Worm (Caenorhabditis elegans) whole organism, early embryonic: ENCODE measurements around the gene B0545.4.

Experiments
- B0310.2 ChIP-seq: sonication (generic microtip); optimal IDR thresholded peaks from 2 replicates; lab custom pipeline; 2016; ENCODE audit warnings: mild to moderate bottlenecking, missing genetic modification characterization, missing compliant biosample characterization
- F13C5.2 ChIP-seq: sonication (generic microtip); optimal IDR thresholded peaks from 2 replicates; lab custom pipeline; 2017; ENCODE audit warnings: mild to moderate bottlenecking, missing genetic modification characterization, inconsistent platforms, missing compliant biosample characterization
- aly-1 ChIP-seq: sonication (generic microtip); optimal IDR thresholded peaks from 2 replicates; lab custom pipeline; 2016; ENCODE audit warnings: missing genetic modification characterization, missing compliant biosample characterization
- ama-1 ChIP-seq: fragments of 150-350 bp; optimal IDR thresholded peaks from 2 replicates; lab custom pipeline; 2014
- ceh-13 ChIP-seq: fragments of 200-800 bp; sonication (Bioruptor generic); optimal IDR thresholded peaks from 2 replicates; lab custom pipeline; 2018; ENCODE audit warnings: mild to moderate bottlenecking, missing genetic modification characterization, missing compliant biosample characterization
- ceh-36 ChIP-seq: sonication (generic microtip); optimal IDR thresholded peaks from 2 replicates; lab custom pipeline; 2016; ENCODE audit warnings: missing genetic modification characterization, inconsistent platforms, missing compliant biosample characterization
- ets-7 ChIP-seq: sonication (generic microtip); optimal IDR thresholded peaks from 2 replicates; lab custom pipeline; 2016; ENCODE audit warnings: missing genotype, missing genetic modification characterization, missing compliant biosample characterization
- flt-1 ChIP-seq: fragments of 200-800 bp; sonication (Bioruptor generic); IDR thresholded peaks from 2 replicates; pipeline ENCODE4 v1.3.6; 2022; ENCODE audit warnings: missing genetic modification characterization, missing compliant biosample characterization
- hmbx-1 ChIP-seq: sonication (generic microtip); optimal IDR thresholded peaks from 2 replicates; lab custom pipeline; 2016; ENCODE audit warnings: mild to moderate bottlenecking, missing genetic modification characterization, missing compliant biosample characterization
- hmg-4 ChIP-seq: fragments of 200-800 bp; sonication (Bioruptor generic); optimal IDR thresholded peaks from 2 replicates; lab custom pipeline; 2018; ENCODE audit warnings: mild to moderate bottlenecking, missing genetic modification characterization, missing compliant biosample characterization
- hnd-1 ChIP-seq: sonication (generic microtip); optimal IDR thresholded peaks from 2 replicates; lab custom pipeline; 2016; ENCODE audit warnings: missing genetic modification characterization, missing compliant biosample characterization
- pes-1 ChIP-seq: fragments of 200-800 bp; sonication (Bioruptor generic); IDR thresholded peaks from 2 replicates; pipeline ENCODE4 v1.3.6; 2022; ENCODE audit warnings: missing genetic modification reagents, missing genetic modification characterization, missing compliant biosample characterization
- scrt-1 ChIP-seq: fragments of 200-800 bp; sonication (Bioruptor generic); IDR thresholded peaks from 2 replicates; pipeline ENCODE4 v1.3.6; 2022; ENCODE audit warnings: missing genetic modification characterization, missing compliant biosample characterization
- sea-1 ChIP-seq: fragments of 200-800 bp; sonication (Bioruptor generic); conservative IDR thresholded peaks from 2 replicates; pipeline ENCODE4 v1.3.6; 2022; ENCODE audit warnings: missing genetic modification characterization, missing compliant biosample characterization
- tbx-11 ChIP-seq: fragments of 200-800 bp; sonication (Bioruptor generic); IDR thresholded peaks from 2 replicates; pipeline ENCODE4 v1.3.6; 2022; ENCODE audit warnings: missing genetic modification characterization, missing compliant biosample characterization
- tbx-37 ChIP-seq: fragments of 200-800 bp; sonication (Bioruptor generic); conservative IDR thresholded peaks from 2 replicates; pipeline ENCODE4 v1.3.6; 2022; ENCODE audit warnings: missing genetic modification reagents, missing genetic modification characterization, missing compliant biosample characterization
- tra-4 ChIP-seq: sonication (generic microtip); optimal IDR thresholded peaks from 2 replicates; lab custom pipeline; 2017; ENCODE audit warnings: missing genetic modification characterization, missing compliant biosample characterization

B0545.4 gene

DNA sequence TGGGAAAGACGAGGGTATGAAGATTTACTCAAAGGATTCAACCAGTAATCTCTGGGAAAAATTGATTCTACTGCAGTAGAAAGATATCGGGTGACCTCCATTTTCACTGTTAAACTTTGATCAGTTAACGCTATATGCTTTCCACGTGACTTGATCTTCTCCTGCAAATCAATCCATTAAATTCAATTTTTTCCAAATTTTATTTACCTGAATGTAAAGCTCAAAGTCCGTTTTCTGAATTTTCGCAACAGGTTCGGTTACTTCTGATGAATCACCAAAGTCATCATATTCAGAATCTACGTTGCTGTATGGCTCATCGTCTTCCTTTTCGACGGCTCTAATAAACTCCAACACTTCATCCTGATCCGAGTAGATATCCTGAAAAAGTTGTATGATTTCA lies at the start of gene B0545.4:
Gene B0545.4, minus strand, starts transcription at position 101 of the 400 bp plus-strand sequence.
- TF ChIP-seq hmbx-1 (no peak), B0310.2 (tag; lab: Kevin White, UChicago) (no peak), hnd-1 (tag; lab: Kevin White, UChicago) (no peak), hmg-4 (GFP tag; lab: Kevin White, UChicago) (no peak), pes-1 (no peak), ets-7 (no peak), flt-1 (GFP tag; lab: Robert Waterston, UW) (no peak), ama-1 (lab: Kevin White, UChicago) (no peak), sea-1 (GFP tag; lab: Robert Waterston, UW) (no peak)

- TF ChIP-seq scrt-1 = no peak
- TF ChIP-seq ama-1 (lab: Kevin White, UChicago) = no peak
- TF ChIP-seq ceh-36 = no peak
- TF ChIP-seq tbx-37 = no peak
- no peak for TF ChIP-seq pes-1
- no peak for TF ChIP-seq F13C5.2 (tag; lab: Kevin White, UChicago)
- TF ChIP-seq hmg-4 (GFP tag; lab: Kevin White, UChicago) = no peak
- no peak for TF ChIP-seq ceh-13 (GFP tag; lab: Kevin White, UChicago)
- no peak for TF ChIP-seq tbx-11 (GFP tag; lab: Robert Waterston, UW)
- TF ChIP-seq hmbx-1 = no peak
- no peak for TF ChIP-seq ets-7
- no peak for TF ChIP-seq flt-1 (GFP tag; lab: Robert Waterston, UW)
- TF ChIP-seq B0310.2 (tag; lab: Kevin White, UChicago) = no peak
- TF ChIP-seq hnd-1 (tag; lab: Kevin White, UChicago) = no peak
- no peak for TF ChIP-seq tra-4
- no peak for TF ChIP-seq aly-1 (tag; lab: Kevin White, UChicago)
- TF ChIP-seq sea-1 (GFP tag; lab: Robert Waterston, UW) = no peak
These were observed 49.5 kb upstream of the B0545.4 start, which contains the start of gene Y38C1AA.7 for ce11 chrIV:158662-159061. Y38C1AA.7 (plus strand) TSS chrIV:158962.

ce11 chrIV:157809-158208 lies 48.6 kb upstream of the B0545.4 start, which contains the start of gene gegf-1:
gegf-1 (minus strand) TSS chrIV:157909.
- TF ChIP-seq ama-1 (lab: Kevin White, UChicago) (no peak), scrt-1 (no peak), aly-1 (tag; lab: Kevin White, UChicago) (no peak), sea-1 (GFP tag; lab: Robert Waterston, UW) (no peak), ets-7 (no peak), hmg-4 (GFP tag; lab: Kevin White, UChicago) (no peak), F13C5.2 (tag; lab: Kevin White, UChicago) (no peak), flt-1 (GFP tag; lab: Robert Waterston, UW) (no peak), ceh-36 (no peak), B0310.2 (tag; lab: Kevin White, UChicago) (no peak), pes-1 (no peak), hmbx-1 (no peak), hnd-1 (tag; lab: Kevin White, UChicago) (no peak), ceh-13 (GFP tag; lab: Kevin White, UChicago) (no peak), tbx-37 (no peak), tra-4 (no peak), tbx-11 (GFP tag; lab: Robert Waterston, UW) (no peak)

ce11 chrIV:149794-150193 lies 40.6 kb upstream of the B0545.4 start:
- TF ChIP-seq hmbx-1 (no peak), ceh-13 (GFP tag; lab: Kevin White, UChicago) (no peak), aly-1 (tag; lab: Kevin White, UChicago) (no peak), B0310.2 (tag; lab: Kevin White, UChicago) (no peak)

DNA sequence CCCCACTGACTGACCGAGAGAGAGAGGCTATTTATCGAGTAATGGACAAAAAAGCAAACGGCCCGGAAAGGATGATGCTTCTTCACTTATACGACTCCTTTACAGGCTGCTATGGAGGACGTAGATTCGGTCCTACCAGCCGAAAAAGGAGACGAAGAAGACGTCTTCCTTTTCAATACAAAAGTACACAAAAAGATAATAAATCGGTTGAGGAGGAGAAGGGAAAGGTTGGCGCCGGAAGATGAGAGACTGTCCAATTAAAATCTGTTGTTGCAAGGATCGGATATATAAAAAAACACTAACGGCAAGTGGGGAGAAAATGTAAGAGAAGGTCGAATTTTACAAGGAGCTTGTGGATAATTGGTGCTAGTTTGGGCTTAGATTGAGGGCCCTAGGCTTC lies 39.5 kb upstream of the B0545.4 start:
- TF ChIP-seq hmg-4 (GFP tag; lab: Kevin White, UChicago) (no peak), sea-1 (GFP tag; lab: Robert Waterston, UW) (no peak), hnd-1 (tag; lab: Kevin White, UChicago) (no peak), B0310.2 (tag; lab: Kevin White, UChicago) (no peak)

- no peak for TF ChIP-seq scrt-1
- no peak for TF ChIP-seq sea-1 (GFP tag; lab: Robert Waterston, UW)
- TF ChIP-seq aly-1 (tag; lab: Kevin White, UChicago) = no peak
- TF ChIP-seq pes-1 = no peak
- no peak for TF ChIP-seq tra-4
- no peak for TF ChIP-seq ama-1 (lab: Kevin White, UChicago)
- TF ChIP-seq ceh-36 = no peak
- TF ChIP-seq hmg-4 (GFP tag; lab: Kevin White, UChicago) = no peak
- no peak for TF ChIP-seq F13C5.2 (tag; lab: Kevin White, UChicago)
- TF ChIP-seq tbx-11 (GFP tag; lab: Robert Waterston, UW) = no peak
- no peak for TF ChIP-seq ets-7
These were observed 38.6 kb upstream of the B0545.4 start, which contains the start of gene col-99 for ce11 chrIV:147819-148218. col-99 (minus strand) TSS chrIV:147919.

DNA sequence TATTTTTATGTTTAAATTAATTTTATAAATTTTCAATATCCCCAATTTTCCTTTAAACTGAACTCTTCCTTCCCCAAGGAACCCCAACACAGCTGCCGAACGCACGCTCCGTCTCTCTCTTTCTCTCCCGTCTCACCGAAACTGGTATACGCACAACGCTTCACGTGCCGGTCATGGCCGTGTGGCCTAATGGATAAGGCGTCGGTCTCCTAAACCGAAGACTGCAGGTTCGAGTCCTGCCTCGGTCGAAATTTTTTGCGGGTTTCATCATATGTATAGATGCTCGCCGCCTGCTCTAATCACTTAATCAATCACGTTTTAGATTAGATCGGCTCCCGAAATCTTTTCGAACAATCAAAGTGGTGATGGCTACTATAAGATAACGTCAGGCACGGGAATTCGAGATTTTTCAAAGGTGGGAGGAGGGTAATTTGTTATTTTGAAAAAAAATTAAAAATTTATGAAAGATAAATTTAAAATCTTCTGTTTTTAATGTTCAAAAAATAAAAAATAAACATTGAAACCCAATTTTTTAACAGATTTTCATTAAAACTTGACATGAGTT lies 34.7 kb upstream of the B0545.4 start:
- TF ChIP-seq hmbx-1 (peak; percentile 87), B0310.2 (tag; lab: Kevin White, UChicago) (peak; percentile 93), aly-1 (tag; lab: Kevin White, UChicago) (peak; percentile 91), sea-1 (GFP tag; lab: Robert Waterston, UW) (peak; percentile 96), tra-4 (peak; percentile 88), ets-7 (peak; percentile 79), tbx-37 (peak; percentile 95), flt-1 (GFP tag; lab: Robert Waterston, UW) (peak; percentile 98), pes-1 (peak; percentile 98), tbx-11 (GFP tag; lab: Robert Waterston, UW) (peak; percentile 97), ceh-36 (peak; percentile 96), ceh-13 (GFP tag; lab: Kevin White, UChicago) (peak; percentile 96), hnd-1 (tag; lab: Kevin White, UChicago) (peak; percentile 84), scrt-1 (peak; percentile 99), ama-1 (lab: Kevin White, UChicago) (peak; percentile 53), hmg-4 (GFP tag; lab: Kevin White, UChicago) (peak; percentile 99), F13C5.2 (tag; lab: Kevin White, UChicago) (peak; percentile 97)
